Fruit fly (Drosophila melanogaster): ENCODE results near the gene CG7632.

CG7632 gene

DNA sequence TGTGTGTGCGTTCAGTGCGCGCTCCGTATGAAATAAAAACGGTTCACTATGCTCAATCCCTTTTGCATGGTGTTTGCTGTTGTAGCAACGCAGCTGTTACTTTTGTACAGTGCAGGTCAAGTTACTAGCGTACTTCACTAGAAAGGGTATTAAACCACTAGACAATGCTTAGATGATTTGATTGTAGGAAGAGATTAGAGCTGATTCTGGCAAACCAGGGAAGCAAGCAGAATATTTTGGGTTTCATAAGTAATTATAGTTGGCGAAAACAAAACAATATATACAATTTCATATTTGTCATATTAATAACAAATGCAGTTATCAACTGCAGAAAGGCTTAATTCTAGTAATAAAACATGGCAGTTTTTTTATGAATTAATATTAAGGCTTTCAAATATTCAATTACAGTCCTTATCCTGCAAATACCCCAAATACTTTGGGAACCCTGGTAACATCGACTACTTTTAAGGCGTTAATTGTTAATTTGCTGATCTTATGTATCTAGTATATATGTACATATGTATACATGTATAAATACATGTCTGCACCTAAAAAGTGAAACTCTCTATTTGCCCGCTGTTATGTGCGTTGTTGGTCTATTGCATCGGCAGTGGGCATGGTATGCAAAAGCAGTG, 42.8 kb downstream of the CG7632 start (continued):
- TF ChIP-seq CG14710 (tag; optimal IDR thresholded peaks at IDR 0.05) (peak; percentile 40), Xrp1 (GFP tag; IDR thresholded peaks at IDR 0.05) (peak; percentile 20; the same call in 1 of the 2 replicates), lola (GFP tag; optimal IDR thresholded peaks at IDR 0.05) (peak in 1 of 3 experiments; percentile 57), her (GFP tag; optimal IDR thresholded peaks at IDR 0.05) (peak; percentile 35), CG11504 (tag; optimal IDR thresholded peaks at IDR 0.05) (peak; percentile 78), Hmr (GFP tag; optimal IDR thresholded peaks at IDR 0.05) (peak; percentile 59), D (optimal IDR thresholded peaks at IDR 0.05) (no peak), D (GFP tag; optimal IDR thresholded peaks at IDR 0.05) (peak; percentile 34), Oli (tag; optimal IDR thresholded peaks at IDR 0.05) (peak; percentile 63), sc (optimal IDR thresholded peaks at IDR 0.05) (no peak), sc (GFP tag; optimal IDR thresholded peaks at IDR 0.05) (peak; percentile 69), onecut (GFP tag; IDR thresholded peaks at IDR 0.05) (peak; percentile 16; the same call in 1 of the 2 replicates), CG11093 (GFP tag; IDR thresholded peaks at IDR 0.05) (no peak), toy (GFP tag; IDR thresholded peaks at IDR 0.05) (no peak), ase (GFP tag; IDR thresholded peaks at IDR 0.05) (no peak), HHEX (GFP tag; optimal IDR thresholded peaks at IDR 0.05) (peak; percentile 42), chn (GFP tag; optimal IDR thresholded peaks at IDR 0.05) (peak; percentile 54), D19A (tag; optimal IDR thresholded peaks at IDR 0.05) (peak; percentile 81), Ada2b (GFP tag; IDR thresholded peaks at IDR 0.05) (peak; percentile 30; the same call in 1 of the 2 replicates), zen (tag; optimal IDR thresholded peaks at IDR 0.05) (no peak), CG9817 (tag; optimal IDR thresholded peaks at IDR 0.05) (peak; percentile 4), pho (GFP tag; optimal IDR thresholded peaks at IDR 0.05) (peak; percentile 3), Hr3 (GFP tag; optimal IDR thresholded peaks at IDR 0.05) (peak; percentile 31), CG10979 (tag; optimal IDR thresholded peaks at IDR 0.05) (peak; percentile 40), otp (GFP tag; IDR thresholded peaks at IDR 0.05) (0 out of 3 replicates have a peak, but pooled peaks have one; percentile 59), CG13424 (tag; optimal IDR thresholded peaks at IDR 0.05) (peak; percentile 7), prd (optimal IDR thresholded peaks at IDR 0.05) (no peak), prd (GFP tag; IDR thresholded peaks at IDR 0.05) (peak; percentile 44; the same call in 1 of the 3 replicates), trem (tag; optimal IDR thresholded peaks at IDR 0.05) (peak; percentile 7), ara (GFP tag; IDR thresholded peaks at IDR 0.05) (no peak), gt (GFP tag; IDR thresholded peaks at IDR 0.05) (no peak), CG11247 (GFP tag; IDR thresholded peaks at IDR 0.05) (no peak), CG10147 (GFP tag; optimal IDR thresholded peaks at IDR 0.05) (no peak), ind (GFP tag; optimal IDR thresholded peaks at IDR 0.05) (peak; percentile 52), ac (GFP tag; optimal IDR thresholded peaks at IDR 0.05) (no peak), CG12155 (GFP tag; optimal IDR thresholded peaks at IDR 0.05) (peak; percentile 8), ttk (GFP tag; IDR thresholded peaks at IDR 0.05) (peak; percentile 45; the same call in 1 of the 2 replicates), wor (GFP tag; IDR thresholded peaks at IDR 0.05) (peak; percentile 19; the same call in 1 of the 2 replicates), Rfx (GFP tag; IDR thresholded peaks at IDR 0.05) (peak; percentile 35; the same call in 1 of the 2 replicates), CG18262 (tag; optimal IDR thresholded peaks at IDR 0.05) (peak; percentile 70), Chrac-16 (GFP tag; optimal IDR thresholded peaks at IDR 0.05) (peak; percentile 44), CG11696 (GFP tag; IDR thresholded peaks at IDR 0.05) (peak; percentile 92), D19B (GFP tag; optimal IDR thresholded peaks at IDR 0.05) (no peak), shn (GFP tag; optimal IDR thresholded peaks at IDR 0.05) (peak; percentile 21), CG4404 (GFP tag; IDR thresholded peaks at IDR 0.05) (no peak), sob (GFP tag; IDR thresholded peaks at IDR 0.05) (peak; percentile 41), CG13296 (GFP tag; optimal IDR thresholded peaks at IDR 0.05) (peak; percentile 15), CG12942 (GFP tag; optimal IDR thresholded peaks at IDR 0.05) (peak; percentile 58), Asciz (GFP tag; optimal IDR thresholded peaks at IDR 0.05) (peak; percentile 74), fd102C (GFP tag; optimal IDR thresholded peaks at IDR 0.05) (peak; percentile 5)
